Worm (Caenorhabditis elegans): Measurements from ENCODE around the gene tmem-132.

tmem-132 gene

ce11 chrIII:2716514-2716913 is at the start of gene tmem-132:
tmem-132 (minus strand) TSS chrIII:2716614.
- TF ChIP-seq ceh-36 (tag; optimal IDR thresholded peaks at IDR 0.05) (no peak), ets-7 (tag; optimal IDR thresholded peaks at IDR 0.05) (no peak), flt-1 (GFP tag; IDR thresholded peaks at IDR 0.05) (no peak)

- TF ChIP-seq scrt-1 (GFP tag; IDR thresholded peaks at IDR 0.05) = no peak
- no peak for TF ChIP-seq flt-1 (GFP tag; IDR thresholded peaks at IDR 0.05)
- no peak for TF ChIP-seq ets-7 (tag; optimal IDR thresholded peaks at IDR 0.05)
- TF ChIP-seq pes-1 (GFP tag; IDR thresholded peaks at IDR 0.05) = no peak
Measured at ce11 chrIII:2760726-2761125, 44.3 kb upstream of the tmem-132 start, which contains the start of gene pho-9. pho-9 (minus strand) TSS chrIII:2760816.

DNA sequence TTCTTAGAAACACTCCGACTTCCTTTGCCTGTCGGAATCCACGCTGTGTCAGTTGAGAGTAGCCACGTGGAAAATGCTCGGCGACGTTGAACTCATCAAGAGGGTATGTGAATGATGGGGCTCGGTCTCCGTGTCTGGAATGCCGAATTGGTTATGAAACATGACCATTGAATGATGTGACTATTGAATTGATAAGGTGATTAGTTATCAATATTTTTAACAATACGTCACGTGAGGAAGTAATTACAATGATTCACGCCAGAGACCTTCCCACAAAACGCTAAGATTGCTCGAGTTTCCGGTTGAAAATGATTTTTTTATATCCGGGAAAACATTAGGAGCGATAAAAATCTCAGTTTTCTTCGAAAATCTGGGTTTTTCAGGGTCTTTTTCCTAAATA is 42.9 kb upstream of the tmem-132 start:
- no peak for TF ChIP-seq scrt-1 (GFP tag; IDR thresholded peaks at IDR 0.05)
- TF ChIP-seq aly-1 (tag; optimal IDR thresholded peaks at IDR 0.05) = no peak
- no peak for TF ChIP-seq B0310.2 (tag; optimal IDR thresholded peaks at IDR 0.05)
- TF ChIP-seq tbx-37 (GFP tag; conservative IDR thresholded peaks at IDR 0.05) = no peak
- no peak for TF ChIP-seq tra-4 (tag; optimal IDR thresholded peaks at IDR 0.05)
- TF ChIP-seq flt-1 (GFP tag; IDR thresholded peaks at IDR 0.05) = no peak
- TF ChIP-seq tbx-11 (GFP tag; IDR thresholded peaks at IDR 0.05) = no peak
- no peak for TF ChIP-seq ets-7 (tag; optimal IDR thresholded peaks at IDR 0.05)

DNA sequence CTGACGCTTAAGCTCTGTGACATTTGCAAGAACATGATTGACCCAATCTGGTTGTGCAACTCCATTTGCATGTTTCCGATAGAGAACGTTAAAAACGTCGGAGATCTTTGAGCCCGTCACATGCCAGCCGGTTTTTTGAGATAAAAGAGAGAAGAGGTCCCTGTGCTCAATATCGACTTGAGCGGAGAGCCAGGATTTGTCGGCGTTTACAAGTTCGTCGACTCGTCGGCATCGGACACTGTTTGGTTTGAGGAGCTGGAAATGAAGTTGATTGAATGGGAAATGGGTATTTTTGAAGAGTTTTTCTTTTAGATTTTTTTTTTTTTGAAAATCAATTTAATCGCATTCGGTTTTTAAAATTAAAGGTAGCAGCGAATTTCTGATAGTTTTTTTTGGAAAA is 41.7 kb upstream of the tmem-132 start:
- TF ChIP-seq ceh-13 (GFP tag; optimal IDR thresholded peaks at IDR 0.05) = no peak
- no peak for TF ChIP-seq sea-1 (GFP tag; conservative IDR thresholded peaks at IDR 0.05)
- TF ChIP-seq hmg-4 (GFP tag; optimal IDR thresholded peaks at IDR 0.05) = no peak
- TF ChIP-seq pes-1 (GFP tag; IDR thresholded peaks at IDR 0.05) = no peak
- no peak for TF ChIP-seq hnd-1 (tag; optimal IDR thresholded peaks at IDR 0.05)
- TF ChIP-seq tbx-11 (GFP tag; IDR thresholded peaks at IDR 0.05) = no peak
- no peak for TF ChIP-seq flt-1 (GFP tag; IDR thresholded peaks at IDR 0.05)
- no peak for TF ChIP-seq tbx-37 (GFP tag; conservative IDR thresholded peaks at IDR 0.05)
- no peak for TF ChIP-seq aly-1 (tag; optimal IDR thresholded peaks at IDR 0.05)

DNA sequence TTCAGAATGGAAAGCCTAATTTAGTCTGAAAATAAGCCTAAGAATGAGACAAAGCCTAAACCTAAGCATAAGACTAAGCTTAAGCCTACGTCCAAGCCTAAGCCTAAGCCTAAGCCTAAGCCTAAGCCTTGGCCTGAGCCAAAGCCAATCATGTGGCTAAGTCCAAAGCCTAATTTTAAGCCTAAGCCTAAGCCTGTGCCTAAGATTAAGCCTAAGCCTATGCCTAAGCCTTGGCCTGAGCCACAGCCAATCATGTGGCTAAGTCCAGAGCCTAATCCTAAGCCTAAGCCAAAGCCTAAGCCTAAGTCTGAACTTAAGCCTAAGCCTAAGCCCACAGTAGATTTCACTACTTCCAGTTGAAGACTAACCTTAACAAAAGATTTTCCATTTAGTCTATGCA is 41.1 kb upstream of the tmem-132 start:
- peak; percentile 91 for TF ChIP-seq ceh-36 (tag; optimal IDR thresholded peaks at IDR 0.05)
- TF ChIP-seq flt-1 (GFP tag; IDR thresholded peaks at IDR 0.05) = no peak
- no peak for TF ChIP-seq scrt-1 (GFP tag; IDR thresholded peaks at IDR 0.05)
- no peak for TF ChIP-seq ets-7 (tag; optimal IDR thresholded peaks at IDR 0.05)
- TF ChIP-seq ceh-13 (GFP tag; optimal IDR thresholded peaks at IDR 0.05) = no peak
- TF ChIP-seq pes-1 (GFP tag; IDR thresholded peaks at IDR 0.05) = no peak
- TF ChIP-seq tra-4 (tag; optimal IDR thresholded peaks at IDR 0.05) = no peak

- TF ChIP-seq tbx-37 (GFP tag; conservative IDR thresholded peaks at IDR 0.05) (no peak), tra-4 (tag; optimal IDR thresholded peaks at IDR 0.05) (no peak), ets-7 (tag; optimal IDR thresholded peaks at IDR 0.05) (no peak), tbx-11 (GFP tag; IDR thresholded peaks at IDR 0.05) (no peak), hmbx-1 (tag; optimal IDR thresholded peaks at IDR 0.05) (no peak), sea-1 (GFP tag; conservative IDR thresholded peaks at IDR 0.05) (no peak), hmg-4 (GFP tag; optimal IDR thresholded peaks at IDR 0.05) (no peak), scrt-1 (GFP tag; IDR thresholded peaks at IDR 0.05) (no peak), ceh-36 (tag; optimal IDR thresholded peaks at IDR 0.05) (no peak), ama-1 (optimal IDR thresholded peaks at IDR 0.05) (no peak), B0310.2 (tag; optimal IDR thresholded peaks at IDR 0.05) (no peak)
Measured at ce11 chrIII:2756260-2756659, 39.8 kb upstream of the tmem-132 start, which contains the start of gene gldi-9. gldi-9 (minus strand) TSS chrIII:2756360.

DNA sequence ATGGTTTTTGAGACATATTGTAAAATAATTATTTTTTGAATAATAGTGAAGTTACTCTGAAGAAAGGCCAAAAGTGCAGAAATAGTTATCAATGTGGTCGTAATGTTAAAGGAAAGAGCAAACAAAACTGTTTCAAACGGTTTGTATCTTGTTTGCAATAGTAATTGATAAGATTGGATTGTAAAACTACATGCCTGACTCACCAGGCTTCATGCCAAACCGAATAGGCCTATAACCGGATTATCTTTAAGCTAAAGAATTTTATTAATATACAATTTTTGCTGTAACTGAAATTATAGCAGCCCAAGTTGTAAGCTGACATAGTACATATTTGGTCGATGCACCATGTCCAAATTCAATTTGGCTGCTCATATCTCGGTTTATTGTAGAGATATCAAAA is 30.1 kb upstream of the tmem-132 start, which contains the start of gene Y71H2AM.14:
Y71H2AM.14 (minus strand) TSS at position 101 of the 400 bp plus-strand sequence.
- TF ChIP-seq sea-1 (GFP tag; conservative IDR thresholded peaks at IDR 0.05) (no peak), flt-1 (GFP tag; IDR thresholded peaks at IDR 0.05) (no peak), hnd-1 (tag; optimal IDR thresholded peaks at IDR 0.05) (no peak), ceh-13 (GFP tag; optimal IDR thresholded peaks at IDR 0.05) (no peak)

DNA sequence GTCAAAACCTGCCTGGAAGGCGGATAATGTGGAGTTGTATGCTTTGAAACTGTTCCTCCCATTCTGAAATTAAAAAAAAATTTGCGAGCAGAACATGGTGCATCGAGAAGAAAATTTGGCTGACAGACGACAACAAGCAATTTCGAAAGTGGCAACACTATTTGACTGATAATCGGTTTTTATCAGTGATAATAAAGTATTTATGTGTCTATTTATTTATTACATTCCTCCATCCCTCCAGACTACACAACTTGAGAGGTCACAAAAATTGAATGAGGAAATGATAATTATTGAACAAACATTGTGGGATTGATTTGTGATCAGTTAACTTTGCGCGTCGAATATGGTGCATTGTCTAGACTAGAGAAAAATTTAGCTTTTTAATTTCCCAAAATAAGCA is 23.1 kb upstream of the tmem-132 start, which contains the start of gene cest-25:
cest-25 (minus strand) TSS at position 63 of the 400 bp plus-strand sequence.
- TF ChIP-seq ama-1 (optimal IDR thresholded peaks at IDR 0.05) (no peak), ets-7 (tag; optimal IDR thresholded peaks at IDR 0.05) (no peak), ceh-13 (GFP tag; optimal IDR thresholded peaks at IDR 0.05) (no peak), tbx-11 (GFP tag; IDR thresholded peaks at IDR 0.05) (no peak), B0310.2 (tag; optimal IDR thresholded peaks at IDR 0.05) (no peak), tra-4 (tag; optimal IDR thresholded peaks at IDR 0.05) (no peak), pes-1 (GFP tag; IDR thresholded peaks at IDR 0.05) (no peak)

- TF ChIP-seq hnd-1 (tag; optimal IDR thresholded peaks at IDR 0.05) = no peak
- no peak for TF ChIP-seq B0310.2 (tag; optimal IDR thresholded peaks at IDR 0.05)
- no peak for TF ChIP-seq ceh-36 (tag; optimal IDR thresholded peaks at IDR 0.05)
- TF ChIP-seq hmg-4 (GFP tag; optimal IDR thresholded peaks at IDR 0.05) = no peak
- no peak for TF ChIP-seq tra-4 (tag; optimal IDR thresholded peaks at IDR 0.05)
- no peak for TF ChIP-seq pes-1 (GFP tag; IDR thresholded peaks at IDR 0.05)
- no peak for TF ChIP-seq sea-1 (GFP tag; conservative IDR thresholded peaks at IDR 0.05)
- TF ChIP-seq tbx-11 (GFP tag; IDR thresholded peaks at IDR 0.05) = no peak
- no peak for TF ChIP-seq ceh-13 (GFP tag; optimal IDR thresholded peaks at IDR 0.05)
- no peak for TF ChIP-seq ets-7 (tag; optimal IDR thresholded peaks at IDR 0.05)
- no peak for TF ChIP-seq ama-1 (optimal IDR thresholded peaks at IDR 0.05)
- TF ChIP-seq aly-1 (tag; optimal IDR thresholded peaks at IDR 0.05) = no peak
- TF ChIP-seq hmbx-1 (tag; optimal IDR thresholded peaks at IDR 0.05) = no peak
Measured at ce11 chrIII:2733606-2734183, 17.3 kb upstream of the tmem-132 start, which contains the start of gene Y71H2AM.12. Y71H2AM.12 (minus strand) TSS chrIII:2734091.
